Worm (Caenorhabditis elegans) whole organism, early embryonic: ENCODE data around the gene bath-3.

ENCODE experiments used
- B0310.2 ChIP-seq: sonication (generic microtip); optimal IDR thresholded peaks from 2 replicates; lab custom pipeline; 2016; ENCODE audit warnings: mild to moderate bottlenecking, missing genetic modification characterization, missing compliant biosample characterization
- F13C5.2 ChIP-seq: sonication (generic microtip); optimal IDR thresholded peaks from 2 replicates; lab custom pipeline; 2017; ENCODE audit warnings: mild to moderate bottlenecking, missing genetic modification characterization, inconsistent platforms, missing compliant biosample characterization
- aly-1 ChIP-seq: sonication (generic microtip); optimal IDR thresholded peaks from 2 replicates; lab custom pipeline; 2016; ENCODE audit warnings: missing genetic modification characterization, missing compliant biosample characterization
- ama-1 ChIP-seq: fragments of 150-350 bp; optimal IDR thresholded peaks from 2 replicates; lab custom pipeline; 2014
- ets-7 ChIP-seq: sonication (generic microtip); optimal IDR thresholded peaks from 2 replicates; lab custom pipeline; 2016; ENCODE audit warnings: missing genotype, missing genetic modification characterization, missing compliant biosample characterization
- flt-1 ChIP-seq: fragments of 200-800 bp; sonication (Bioruptor generic); IDR thresholded peaks from 2 replicates; pipeline ENCODE4 v1.3.6; 2022; ENCODE audit warnings: missing genetic modification characterization, missing compliant biosample characterization
- hmbx-1 ChIP-seq: sonication (generic microtip); optimal IDR thresholded peaks from 2 replicates; lab custom pipeline; 2016; ENCODE audit warnings: mild to moderate bottlenecking, missing genetic modification characterization, missing compliant biosample characterization
- hmg-4 ChIP-seq: fragments of 200-800 bp; sonication (Bioruptor generic); optimal IDR thresholded peaks from 2 replicates; lab custom pipeline; 2018; ENCODE audit warnings: mild to moderate bottlenecking, missing genetic modification characterization, missing compliant biosample characterization
- hnd-1 ChIP-seq: sonication (generic microtip); optimal IDR thresholded peaks from 2 replicates; lab custom pipeline; 2016; ENCODE audit warnings: missing genetic modification characterization, missing compliant biosample characterization
- pes-1 ChIP-seq: fragments of 200-800 bp; sonication (Bioruptor generic); IDR thresholded peaks from 2 replicates; pipeline ENCODE4 v1.3.6; 2022; ENCODE audit warnings: missing genetic modification reagents, missing genetic modification characterization, missing compliant biosample characterization
- scrt-1 ChIP-seq: fragments of 200-800 bp; sonication (Bioruptor generic); IDR thresholded peaks from 2 replicates; pipeline ENCODE4 v1.3.6; 2022; ENCODE audit warnings: missing genetic modification characterization, missing compliant biosample characterization
- sea-1 ChIP-seq: fragments of 200-800 bp; sonication (Bioruptor generic); conservative IDR thresholded peaks from 2 replicates; pipeline ENCODE4 v1.3.6; 2022; ENCODE audit warnings: missing genetic modification characterization, missing compliant biosample characterization
- tbx-11 ChIP-seq: fragments of 200-800 bp; sonication (Bioruptor generic); IDR thresholded peaks from 2 replicates; pipeline ENCODE4 v1.3.6; 2022; ENCODE audit warnings: missing genetic modification characterization, missing compliant biosample characterization
- tra-4 ChIP-seq: sonication (generic microtip); optimal IDR thresholded peaks from 2 replicates; lab custom pipeline; 2017; ENCODE audit warnings: missing genetic modification characterization, missing compliant biosample characterization

- TF ChIP-seq ama-1 (lab: Kevin White, UChicago) (no peak), flt-1 (GFP tag; lab: Robert Waterston, UW) (no peak), hnd-1 (tag; lab: Kevin White, UChicago) (no peak), pes-1 (no peak), hmbx-1 (tag; lab: Kevin White, UChicago) (no peak), F13C5.2 (tag; lab: Kevin White, UChicago) (no peak), B0310.2 (tag; lab: Kevin White, UChicago) (no peak), tbx-11 (GFP tag; lab: Robert Waterston, UW) (no peak), hmg-4 (GFP tag; lab: Kevin White, UChicago) (no peak), scrt-1 (GFP tag; lab: Robert Waterston, UW) (no peak), ets-7 (no peak), tra-4 (no peak), aly-1 (tag; lab: Kevin White, UChicago) (no peak), sea-1 (no peak)
These were observed 41.3 kb downstream of the bath-3 start, which contains the start of gene math-44 for ce11 chrII:1989010-1989409.
